Worm (Caenorhabditis elegans) whole organism, young adult: ENCODE data around the gene C28H8.5.

ENCODE experiments used
- B0035.1 ChIP-seq: sonication (generic microtip); optimal IDR thresholded peaks from 2 replicates; lab custom pipeline; 2016; ENCODE audit warnings: missing genetic modification characterization, mild to moderate bottlenecking, missing compliant biosample characterization, missing genotype, missing genetic modification reagents
- C06A6.2 ChIP-seq: fragments of 200-800 bp; sonication (Bioruptor generic); conservative IDR thresholded peaks from 2 replicates; pipeline ENCODE4 v1.3.6; 2022; ENCODE audit warnings: missing genetic modification characterization, missing compliant biosample characterization
- F39B2.1 ChIP-seq: fragments of 200-800 bp; sonication (Bioruptor generic); IDR thresholded peaks from 2 replicates; pipeline ENCODE4 v1.3.6; 2022; ENCODE audit warnings: missing genetic modification reagents, missing genetic modification characterization, missing compliant biosample characterization
- F49E8.2 ChIP-seq: sonication (generic microtip); optimal IDR thresholded peaks from 3 replicates; lab custom pipeline; 2017; ENCODE audit warnings: missing genetic modification characterization, mild to moderate bottlenecking, missing compliant biosample characterization, antibody characterized with exemption, moderate library complexity; ENCODE audit not compliant: insufficient read depth
- F57A8.1 ChIP-seq: fragments of 200-800 bp; sonication (Bioruptor generic); optimal IDR thresholded peaks from 2 replicates; lab custom pipeline; 2018; ENCODE audit warnings: mild to moderate bottlenecking, missing genetic modification characterization, moderate library complexity, missing compliant biosample characterization
- K12H6.12 ChIP-seq: fragments of 200-800 bp; sonication (Bioruptor generic); optimal IDR thresholded peaks from 2 replicates; lab custom pipeline; 2018; ENCODE audit warnings: mild to moderate bottlenecking, missing genetic modification characterization, missing compliant biosample characterization
- T26A5.8 ChIP-seq: sonication (generic microtip); optimal IDR thresholded peaks from 2 replicates; lab custom pipeline; 2016; ENCODE audit warnings: missing genetic modification characterization, missing compliant biosample characterization
- Y53F4B.3 ChIP-seq: fragments of 200-800 bp; sonication (Bioruptor generic); IDR thresholded peaks from 2 replicates; pipeline ENCODE4 v1.3.6; 2022; ENCODE audit warnings: missing genetic modification reagents, missing genetic modification characterization, missing compliant biosample characterization
- Y53G8AR.9 ChIP-seq: fragments of 200-800 bp; sonication (Bioruptor generic); conservative IDR thresholded peaks from 2 replicates; pipeline ENCODE4 v1.3.6; 2022; ENCODE audit warnings: missing genetic modification reagents, missing genetic modification characterization, missing compliant biosample characterization
- Y56A3A.18 ChIP-seq: fragments of 200-800 bp; sonication (Bioruptor generic); IDR thresholded peaks from 2 replicates; pipeline ENCODE4 v1.3.6; 2022; ENCODE audit warnings: missing genetic modification reagents, missing genetic modification characterization, missing compliant biosample characterization
- Y67H2A.10 ChIP-seq: fragments of 200-800 bp; sonication (Bioruptor generic); conservative IDR thresholded peaks from 2 replicates; pipeline ENCODE4 v1.3.6; 2022; ENCODE audit warnings: missing genetic modification reagents, missing genetic modification characterization, missing compliant biosample characterization
- Y79H2A.3 ChIP-seq: fragments of 200-800 bp; sonication (Bioruptor generic); conservative IDR thresholded peaks from 2 replicates; pipeline ENCODE4 v1.3.6; 2022; ENCODE audit warnings: missing genetic modification reagents, missing genetic modification characterization, missing compliant biosample characterization
- Y95B8A.8 ChIP-seq: fragments of 200-800 bp; sonication (Bioruptor generic); IDR thresholded peaks from 2 replicates; pipeline ENCODE4 v1.3.6; 2022; ENCODE audit warnings: missing genetic modification reagents, missing genetic modification characterization, missing compliant biosample characterization
- ZK185.1 ChIP-seq: sonication (generic microtip); optimal IDR thresholded peaks from 2 replicates; lab custom pipeline; 2016; ENCODE audit warnings: mild to moderate bottlenecking, missing genetic modification characterization, missing compliant biosample characterization; ENCODE audit not compliant: poor library complexity, severe bottlenecking
- akir-1 ChIP-seq: fragments of 200-800 bp; sonication (Bioruptor generic); optimal IDR thresholded peaks from 2 replicates; lab custom pipeline; 2018; ENCODE audit warnings: mild to moderate bottlenecking, missing genetic modification characterization, moderate library complexity, missing compliant biosample characterization
- ama-1 ChIP-seq, 3 experiments: fragments of 150-350 bp in 1 of 3; sonication (generic microtip) in 2 of 3; optimal IDR thresholded peaks; 2 replicates each; lab custom pipeline; 2014 to 2018; ENCODE audit warnings: missing biosample characterization in 2 of 3, missing genetic modification characterization in 2 of 3, missing genetic modification reagents in 2 of 3
- aptf-3 ChIP-seq: fragments of 200-800 bp; sonication (Bioruptor generic); IDR thresholded peaks from 2 replicates; pipeline ENCODE4 v1.3.6; 2022; ENCODE audit warnings: missing genetic modification characterization, missing compliant biosample characterization
- attf-5 ChIP-seq: fragments of 200-800 bp; sonication (Bioruptor generic); optimal IDR thresholded peaks from 2 replicates; lab custom pipeline; 2018; ENCODE audit warnings: mild to moderate bottlenecking, missing genetic modification characterization, missing compliant biosample characterization
- attf-6 ChIP-seq: fragments of 200-800 bp; sonication (Bioruptor generic); IDR thresholded peaks from 2 replicates; pipeline ENCODE4 v1.3.6; 2022; ENCODE audit warnings: missing genetic modification reagents, missing genetic modification characterization, missing compliant biosample characterization
- bed-1 ChIP-seq: fragments of 200-800 bp; sonication (Bioruptor generic); IDR thresholded peaks from 2 replicates; pipeline ENCODE4 v1.3.6; 2022; ENCODE audit warnings: missing genetic modification reagents, missing genetic modification characterization, missing compliant biosample characterization
- cebp-1 ChIP-seq, 2 experiments: fragments of 200-800 bp in 1 of 2; sonication (Bioruptor generic) in 1 of 2; sonication (generic microtip) in 1 of 2; IDR thresholded peaks in 1 of 2; optimal IDR thresholded peaks in 1 of 2; 2 replicates each; pipeline versions ENCODE4 v1.3.6 to Lab custom; 2017 to 2022; ENCODE audit warnings: missing compliant biosample characterization in 2 of 2, missing genetic modification characterization in 2 of 2, mild to moderate bottlenecking in 1 of 2, missing genetic modification reagents in 1 of 2, moderate library complexity in 1 of 2
- ceh-100 ChIP-seq: fragments of 200-800 bp; sonication (Bioruptor generic); IDR thresholded peaks from 2 replicates; pipeline ENCODE4 v1.3.6; 2022; ENCODE audit warnings: missing genetic modification reagents, missing genetic modification characterization, missing compliant biosample characterization
- ceh-58 ChIP-seq: fragments of 200-800 bp; sonication (Bioruptor generic); IDR thresholded peaks from 2 replicates; pipeline ENCODE4 v1.3.6; 2022; ENCODE audit warnings: missing genetic modification characterization, missing compliant biosample characterization
- dox-1 ChIP-seq: fragments of 200-800 bp; sonication (Bioruptor generic); IDR thresholded peaks from 2 replicates; pipeline ENCODE4 v1.3.6; 2022; ENCODE audit warnings: missing genetic modification reagents, missing genetic modification characterization, missing compliant biosample characterization
- dpl-1 ChIP-seq: fragments of 150-350 bp; optimal IDR thresholded peaks from 2 replicates; lab custom pipeline; 2014; ENCODE audit warnings: missing biosample characterization, missing genetic modification reagents, missing genetic modification characterization
- fkh-3 ChIP-seq: sonication (generic microtip); optimal IDR thresholded peaks from 2 replicates; lab custom pipeline; 2016; ENCODE audit warnings: mild to moderate bottlenecking, missing genetic modification characterization, missing compliant biosample characterization
- gei-17 ChIP-seq: fragments of 200-800 bp; sonication (Bioruptor generic); optimal IDR thresholded peaks from 2 replicates; lab custom pipeline; 2018; ENCODE audit warnings: mild to moderate bottlenecking, missing genetic modification characterization, missing compliant biosample characterization
- him-1 ChIP-seq: sonication (generic microtip); optimal IDR thresholded peaks from 2 replicates; lab custom pipeline; 2016; ENCODE audit warnings: missing genotype, missing genetic modification reagents, missing genetic modification characterization, missing compliant biosample characterization
- hlh-12 ChIP-seq: sonication (generic microtip); optimal IDR thresholded peaks from 2 replicates; lab custom pipeline; 2016; ENCODE audit warnings: missing genetic modification characterization, missing compliant biosample characterization
- hmg-20 ChIP-seq: fragments of 200-800 bp; sonication (Bioruptor generic); IDR thresholded peaks from 2 replicates; pipeline ENCODE4 v1.3.6; 2022; ENCODE audit warnings: missing genetic modification reagents, missing genetic modification characterization, missing compliant biosample characterization
- lin-26 ChIP-seq: fragments of 200-800 bp; sonication (Bioruptor generic); IDR thresholded peaks from 2 replicates; pipeline ENCODE4 v1.3.6; 2022; ENCODE audit warnings: missing genetic modification reagents, missing genetic modification characterization, missing compliant biosample characterization
- lin-35 ChIP-seq, 3 experiments: fragments of 150-350 bp in 2 of 3; sonication (generic microtip) in 1 of 3; optimal IDR thresholded peaks; 2 replicates each; lab custom pipeline; 2014 to 2018; ENCODE audit warnings: missing biosample characterization in 3 of 3, missing genetic modification characterization in 3 of 3, missing genetic modification reagents in 3 of 3
- lsy-27 ChIP-seq: sonication (generic microtip); optimal IDR thresholded peaks from 2 replicates; lab custom pipeline; 2017; ENCODE audit warnings: missing genetic modification characterization, mild to moderate bottlenecking, missing compliant biosample characterization, antibody characterized with exemption, missing genotype, borderline replicate concordance; ENCODE audit not compliant: insufficient read depth
- mcd-1 ChIP-seq: fragments of 200-800 bp; sonication (Bioruptor generic); IDR thresholded peaks from 2 replicates; pipeline ENCODE4 v1.3.6; 2022; ENCODE audit warnings: missing genetic modification reagents, missing genetic modification characterization, missing compliant biosample characterization
- mes-4 ChIP-seq: sonication (generic microtip); optimal IDR thresholded peaks from 2 replicates; lab custom pipeline; 2016; ENCODE audit warnings: missing genotype, missing genetic modification characterization, missing compliant biosample characterization
- nhr-120 ChIP-seq: fragments of 200-800 bp; sonication (Bioruptor generic); IDR thresholded peaks from 2 replicates; pipeline ENCODE4 v1.3.6; 2022; ENCODE audit warnings: missing genetic modification characterization, missing compliant biosample characterization
- nhr-27 ChIP-seq: fragments of 200-800 bp; sonication (Bioruptor generic); optimal IDR thresholded peaks from 2 replicates; lab custom pipeline; 2018; ENCODE audit warnings: mild to moderate bottlenecking, missing genetic modification characterization, moderate library complexity, missing compliant biosample characterization
- nhr-80 ChIP-seq: sonication (generic microtip); optimal IDR thresholded peaks from 2 replicates; lab custom pipeline; 2016; ENCODE audit warnings: missing genetic modification characterization, missing compliant biosample characterization
- pbrm-1 ChIP-seq: fragments of 200-800 bp; sonication (Bioruptor generic); IDR thresholded peaks from 2 replicates; pipeline ENCODE4 v1.3.6; 2022; ENCODE audit warnings: missing genetic modification reagents, missing genetic modification characterization, missing compliant biosample characterization
- rcor-1 ChIP-seq: fragments of 200-800 bp; sonication (Bioruptor generic); IDR thresholded peaks from 2 replicates; pipeline ENCODE4 v1.3.6; 2022; ENCODE audit warnings: missing genetic modification reagents, missing genetic modification characterization, missing compliant biosample characterization
- repo-1 ChIP-seq: sonication (generic microtip); optimal IDR thresholded peaks from 2 replicates; lab custom pipeline; 2017; ENCODE audit warnings: mild to moderate bottlenecking, missing genetic modification characterization, missing compliant biosample characterization
- tbp1 ChIP-seq: fragments of 200-800 bp; sonication (Bioruptor generic); optimal IDR thresholded peaks from 2 replicates; lab custom pipeline; 2018; ENCODE audit warnings: mild to moderate bottlenecking, missing genetic modification characterization, missing compliant biosample characterization
- unc-130 ChIP-seq: sonication (generic microtip); optimal IDR thresholded peaks from 2 replicates; lab custom pipeline; 2016; ENCODE audit warnings: missing genetic modification reagents, missing genetic modification characterization, missing compliant biosample characterization
- ztf-25 ChIP-seq: fragments of 200-800 bp; sonication (Bioruptor generic); IDR thresholded peaks from 2 replicates; pipeline ENCODE4 v1.3.6; 2022; ENCODE audit warnings: missing genetic modification reagents, missing genetic modification characterization, missing compliant biosample characterization
- ztf-3 ChIP-seq: fragments of 200-800 bp; sonication (Bioruptor generic); optimal IDR thresholded peaks from 2 replicates; lab custom pipeline; 2018; ENCODE audit warnings: mild to moderate bottlenecking, missing genetic modification characterization, missing compliant biosample characterization

The C28H8.5 gene

ce11 chrIII:5853240-5853639 lies 30.9 kb upstream of the C28H8.5 start, which contains the start of gene ddx-23 (continued):
- TF ChIP-seq lin-35 (GFP tag; optimal IDR thresholded peaks at IDR 0.05; lab: Kevin White, UChicago) (peak in 1 of 3 experiments; percentile 61), unc-130 (GFP tag; lab: Kevin White, UChicago) (peak; percentile 30), lin-26 (peak; percentile 28; the same call in 1 of the 2 replicates), cebp-1 (GFP tag; IDR thresholded peaks at IDR 0.05; lab: Robert Waterston, UW) (no peak), cebp-1 (tag; optimal IDR thresholded peaks at IDR 0.05; lab: Kevin White, UChicago) (peak; percentile 39), bed-1 (GFP tag; lab: Robert Waterston, UW) (peak; percentile 29; the same call in 1 of the 2 replicates), Y53G8AR.9 (no peak; the same call in 1 of the 2 replicates), fkh-3 (tag; lab: Kevin White, UChicago) (no peak), Y53F4B.3 (GFP tag; lab: Robert Waterston, UW) (no peak), ztf-25 (GFP tag; lab: Robert Waterston, UW) (no peak), ama-1 (optimal IDR thresholded peaks at IDR 0.05; lab: Kevin White, UChicago) (peak; percentile 23), ama-1 (GFP tag; optimal IDR thresholded peaks at IDR 0.05; lab: Kevin White, UChicago) (peak; percentile 14 to 53), F39B2.1 (GFP tag; lab: Robert Waterston, UW) (peak; percentile 68; the same call in 1 of the 2 replicates), rcor-1 (GFP tag; lab: Robert Waterston, UW) (no peak), attf-6 (GFP tag; lab: Robert Waterston, UW) (no peak), hmg-20 (GFP tag; lab: Robert Waterston, UW) (no peak), tbp1 (peak; percentile 45), pbrm-1 (GFP tag; lab: Robert Waterston, UW) (0 out of 2 replicates have a peak, but pooled peaks have one; percentile 37), gei-17 (GFP tag; lab: Kevin White, UChicago) (peak; percentile 12), repo-1 (tag; lab: Kevin White, UChicago) (peak; percentile 62), Y95B8A.8 (GFP tag; lab: Robert Waterston, UW) (0 out of 2 replicates have a peak, but pooled peaks have one; percentile 65), aptf-3 (0 out of 2 replicates have a peak, but pooled peaks have one; percentile 51)

- no peak for TF ChIP-seq attf-6 (GFP tag; lab: Robert Waterston, UW)
- TF ChIP-seq lsy-27 (tag; lab: Kevin White, UChicago), result no peak
- TF ChIP-seq F49E8.2 (tag; lab: Kevin White, UChicago), result no peak
- TF ChIP-seq Y67H2A.10 (GFP tag; lab: Robert Waterston, UW), result no peak
- TF ChIP-seq cebp-1 (GFP tag; IDR thresholded peaks at IDR 0.05; lab: Robert Waterston, UW), result peak; percentile 68; the same call in 1 of the 2 replicates
- TF ChIP-seq cebp-1 (tag; optimal IDR thresholded peaks at IDR 0.05; lab: Kevin White, UChicago), result peak; percentile 94
- no peak for TF ChIP-seq ceh-58
- peak; percentile 58 for TF ChIP-seq mcd-1 (GFP tag; lab: Robert Waterston, UW)
- no peak for TF ChIP-seq mes-4 (tag; lab: Kevin White, UChicago)
- no peak for TF ChIP-seq B0035.1 (tag; lab: Kevin White, UChicago)
- TF ChIP-seq ZK185.1 (tag; lab: Kevin White, UChicago), result no peak
- no peak for TF ChIP-seq dox-1 (GFP tag; lab: Robert Waterston, UW)
- TF ChIP-seq attf-5, result peak; percentile 64
- TF ChIP-seq Y79H2A.3 (GFP tag; lab: Robert Waterston, UW), result no peak
- TF ChIP-seq lin-35 (GFP tag; optimal IDR thresholded peaks at IDR 0.05; lab: Kevin White, UChicago), result peak in 1 of 3 experiments; percentile 91
- no peak for TF ChIP-seq nhr-27 (tag; lab: Kevin White, UChicago)
- no peak for TF ChIP-seq nhr-120 (GFP tag; lab: Robert Waterston, UW)
- no peak for TF ChIP-seq him-1 (tag; lab: Kevin White, UChicago)
- no peak for TF ChIP-seq Y53G8AR.9
- peak; percentile 11 for TF ChIP-seq nhr-80 (tag; lab: Kevin White, UChicago)
- TF ChIP-seq ztf-3 (GFP tag; lab: Kevin White, UChicago), result no peak
- TF ChIP-seq Y56A3A.18 (GFP tag; lab: Robert Waterston, UW), result no peak
- no peak for TF ChIP-seq F57A8.1
- TF ChIP-seq T26A5.8 (tag; lab: Kevin White, UChicago), result no peak
- no peak for TF ChIP-seq hlh-12
- TF ChIP-seq gei-17 (GFP tag; lab: Kevin White, UChicago), result no peak
- TF ChIP-seq ceh-100 (GFP tag; lab: Robert Waterston, UW), result no peak
- peak; percentile 37 for TF ChIP-seq K12H6.12 (tag; lab: Kevin White, UChicago)
- no peak for TF ChIP-seq akir-1 (GFP tag; lab: Kevin White, UChicago)
- TF ChIP-seq C06A6.2 (GFP tag; lab: Robert Waterston, UW), result no peak
- peak; percentile 81 for TF ChIP-seq dpl-1 (GFP tag; lab: Kevin White, UChicago)
Observed at ce11 chrIII:5855637-5856179, 28.4 kb upstream of the C28H8.5 start, which contains the start of the genes cct-6 and alh-9. TSS of gene cct-6 (minus strand) at chrIII:5855687. TSS of gene alh-9 (plus strand) at chrIII:5856018.
